Worm (Caenorhabditis elegans): ENCODE data around the gene C43F9.4.

- no peak for TF ChIP-seq sea-1 (GFP tag; conservative IDR thresholded peaks at IDR 0.05)
- no peak for TF ChIP-seq hnd-1 (tag; optimal IDR thresholded peaks at IDR 0.05)
- no peak for TF ChIP-seq ceh-36 (tag; optimal IDR thresholded peaks at IDR 0.05)
- TF ChIP-seq aly-1 (tag; optimal IDR thresholded peaks at IDR 0.05): no peak
- no peak for TF ChIP-seq ama-1 (optimal IDR thresholded peaks at IDR 0.05)
- no peak for TF ChIP-seq scrt-1 (GFP tag; IDR thresholded peaks at IDR 0.05)
- TF ChIP-seq ets-7 (tag; optimal IDR thresholded peaks at IDR 0.05): no peak
- TF ChIP-seq hmbx-1 (tag; optimal IDR thresholded peaks at IDR 0.05): no peak
- TF ChIP-seq B0310.2 (tag; optimal IDR thresholded peaks at IDR 0.05): no peak
- TF ChIP-seq flt-1 (GFP tag; IDR thresholded peaks at IDR 0.05): no peak
- TF ChIP-seq hmg-4 (GFP tag; optimal IDR thresholded peaks at IDR 0.05): no peak
- no peak for TF ChIP-seq tbx-37 (GFP tag; conservative IDR thresholded peaks at IDR 0.05)
- no peak for TF ChIP-seq tra-4 (tag; optimal IDR thresholded peaks at IDR 0.05)
- no peak for TF ChIP-seq tbx-11 (GFP tag; IDR thresholded peaks at IDR 0.05)
Observed at ce11 chrIV:10564613-10565012, 24.4 kb downstream of the C43F9.4 start.

Data from whole organism, early embryonic.